Fruit fly (Drosophila melanogaster) whole organism, pupa: ENCODE data around the gene Theg.

Experiments
- CG10348 ChIP-seq: fragments of 200-800 bp; sonication (Bioruptor generic); IDR thresholded peaks from 2 replicates; pipeline ENCODE4 v1.3.6; 2022; ENCODE audit warnings: missing biosample characterization, missing genetic modification characterization
- CG12605 ChIP-seq: fragments of 200-800 bp; sonication (Bioruptor generic); IDR thresholded peaks from 2 replicates; pipeline ENCODE4 v1.3.6; 2022; ENCODE audit warnings: missing biosample characterization, missing genetic modification characterization
- CG13204 ChIP-seq: fragments of 200-800 bp; sonication (Bioruptor generic); optimal IDR thresholded peaks from 2 replicates; lab custom pipeline; 2018; ENCODE audit warnings: missing biosample characterization, mild to moderate bottlenecking, missing genetic modification characterization, moderate library complexity
- CG14655 ChIP-seq: fragments of 200-800 bp; sonication (Bioruptor generic); optimal IDR thresholded peaks from 3 replicates; lab custom pipeline; 2017; ENCODE audit warnings: mild to moderate bottlenecking, missing biosample characterization, missing genetic modification reagents, missing genetic modification characterization
- CG15710 ChIP-seq: fragments of 200-800 bp; sonication (Bioruptor generic); optimal IDR thresholded peaks from 2 replicates; lab custom pipeline; 2018; ENCODE audit warnings: missing biosample characterization, mild to moderate bottlenecking, missing genetic modification characterization, moderate library complexity
- CG17806 ChIP-seq: fragments of 200-800 bp; sonication (Bioruptor generic); optimal IDR thresholded peaks from 2 replicates; lab custom pipeline; 2018; ENCODE audit warnings: missing biosample characterization, mild to moderate bottlenecking, missing genetic modification characterization, moderate library complexity
- CG32121 ChIP-seq: fragments of 200-800 bp; sonication (Bioruptor generic); IDR thresholded peaks from 2 replicates; pipeline ENCODE4 v1.3.6; 2022; ENCODE audit warnings: missing biosample characterization, missing genetic modification characterization
- CG34367 ChIP-seq: fragments of 200-800 bp; sonication (Bioruptor generic); optimal IDR thresholded peaks from 2 replicates; lab custom pipeline; 2018; ENCODE audit warnings: missing biosample characterization, mild to moderate bottlenecking, missing genetic modification characterization
- CG4496 ChIP-seq: fragments of 200-800 bp; sonication (Bioruptor generic); IDR thresholded peaks from 3 replicates; pipeline ENCODE4 v1.3.6; 2022; ENCODE audit warnings: missing biosample characterization, missing genetic modification characterization
- CG8159 ChIP-seq: fragments of 200-800 bp; sonication (Bioruptor generic); optimal IDR thresholded peaks from 3 replicates; lab custom pipeline; 2018; ENCODE audit warnings: missing biosample characterization, mild to moderate bottlenecking, missing genetic modification characterization, moderate library complexity
- CG8301 ChIP-seq: fragments of 200-800 bp; sonication (Bioruptor generic); optimal IDR thresholded peaks from 2 replicates; lab custom pipeline; 2018; ENCODE audit warnings: missing biosample characterization, mild to moderate bottlenecking, missing genetic modification characterization
- CG9948 ChIP-seq: fragments of 200-800 bp; sonication (Bioruptor generic); optimal IDR thresholded peaks from 2 replicates; lab custom pipeline; 2018; ENCODE audit warnings: missing biosample characterization, mild to moderate bottlenecking, missing genetic modification characterization, moderate library complexity
- D1 ChIP-seq: fragments of 200-800 bp; sonication (Bioruptor generic); optimal IDR thresholded peaks from 2 replicates; lab custom pipeline; 2018; ENCODE audit warnings: missing biosample characterization, mild to moderate bottlenecking, missing genetic modification characterization, moderate library complexity
- EcR ChIP-seq: fragments of 200-800 bp; sonication (Bioruptor generic); optimal IDR thresholded peaks from 3 replicates; lab custom pipeline; 2019; ENCODE audit warnings: missing biosample characterization, missing genetic modification characterization, mild to moderate bottlenecking, moderate library complexity, missing genetic modification reagents
- Ets98B ChIP-seq: fragments of 200-800 bp; sonication (Bioruptor generic); IDR thresholded peaks from 2 replicates; pipeline ENCODE4 v1.3.6; 2022; ENCODE audit warnings: missing biosample characterization, missing genetic modification characterization
- Pif1A ChIP-seq: fragments of 200-800 bp; sonication (Bioruptor generic); optimal IDR thresholded peaks from 3 replicates; lab custom pipeline; 2016; ENCODE audit warnings: missing biosample characterization, missing genetic modification characterization
- Pif1B ChIP-seq: fragments of 200-800 bp; sonication (Bioruptor generic); optimal IDR thresholded peaks from 3 replicates; lab custom pipeline; 2016; ENCODE audit warnings: missing biosample characterization, missing genetic modification characterization
- Snoo ChIP-seq: fragments of 200-800 bp; sonication (Bioruptor generic); optimal IDR thresholded peaks from 3 replicates; lab custom pipeline; 2017; ENCODE audit warnings: missing biosample characterization, mild to moderate bottlenecking, missing genetic modification characterization, inconsistent platforms
- fd96Ca ChIP-seq: fragments of 200-800 bp; sonication (Bioruptor generic); IDR thresholded peaks from 3 replicates; pipeline ENCODE4 v1.3.6; 2022; ENCODE audit warnings: missing biosample characterization, missing genetic modification characterization
- gl ChIP-seq: fragments of 200-800 bp; sonication (Bioruptor generic); optimal IDR thresholded peaks from 2 replicates; lab custom pipeline; 2018; ENCODE audit warnings: missing biosample characterization, mild to moderate bottlenecking, missing genetic modification characterization
- rn ChIP-seq: fragments of 200-800 bp; sonication (Bioruptor generic); IDR thresholded peaks from 2 replicates; pipeline ENCODE4 v1.3.6; 2022; ENCODE audit warnings: missing biosample characterization, missing genetic modification characterization

Gene Theg

dm6 chr3R:22014397-22014796, at the start of gene Theg:
Gene Theg (plus strand): TSS chr3R:22014697.
- no peak for TF ChIP-seq Pif1A (GFP tag; lab: Kevin White, UChicago)
- no peak for TF ChIP-seq CG17806 (tag; lab: Kevin White, UChicago)
- no peak for TF ChIP-seq CG34367 (tag; lab: Kevin White, UChicago)
- no peak for TF ChIP-seq fd96Ca (GFP tag; lab: Robert Waterston, UW)
- TF ChIP-seq Snoo (tag; lab: Kevin White, UChicago), result no peak

DNA sequence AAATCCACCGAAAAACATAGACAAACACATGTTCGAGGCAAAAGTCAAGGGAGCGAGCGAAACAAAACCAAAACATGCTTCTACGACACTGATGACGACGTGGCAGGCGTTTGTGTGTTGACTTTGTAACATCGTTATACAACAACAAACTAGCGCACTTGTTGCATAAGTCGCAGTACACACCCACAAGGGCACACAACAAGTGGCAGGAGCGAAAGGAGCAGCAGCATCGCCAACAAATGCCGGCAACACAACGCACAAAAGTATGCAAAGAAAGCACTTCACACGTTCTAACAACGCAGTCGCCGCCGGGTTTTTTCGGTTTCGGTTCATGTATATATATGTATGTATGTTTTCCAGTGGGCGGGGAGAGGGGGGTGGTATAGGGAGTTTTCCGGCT, 46.7 kb upstream of the Theg start:
- TF ChIP-seq EcR (GFP tag; lab: Kevin White, UChicago) (no peak), Snoo (tag; lab: Kevin White, UChicago) (no peak), CG15710 (tag; lab: Kevin White, UChicago) (no peak), D1 (no peak), CG12605 (peak; percentile 61), CG32121 (GFP tag; lab: Robert Waterston, UW) (no peak)

DNA sequence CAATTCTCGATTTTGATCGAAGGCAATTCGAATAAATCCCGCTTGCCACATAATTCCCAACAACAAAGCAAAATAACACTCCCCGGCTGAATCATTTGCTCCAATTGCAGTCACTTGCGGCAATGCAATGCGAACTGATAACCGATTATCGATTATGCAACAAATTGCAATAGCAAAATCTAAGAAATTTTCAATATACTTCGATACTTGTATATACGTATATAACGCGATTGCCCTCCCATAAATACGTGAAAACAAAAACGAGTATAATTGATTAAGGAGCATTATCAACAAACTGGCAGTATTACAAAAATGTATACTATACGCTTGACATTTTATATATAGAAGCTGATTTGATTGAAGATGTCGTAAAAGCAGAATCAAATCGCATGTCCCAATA, 44.7 kb upstream of the Theg start:
- TF ChIP-seq CG12605 (no peak), CG13204 (GFP tag; lab: Kevin White, UChicago) (no peak), gl (tag; lab: Kevin White, UChicago) (no peak), CG4496 (no peak), CG14655 (GFP tag; lab: Kevin White, UChicago) (no peak), D1 (no peak), CG8301 (tag; lab: Kevin White, UChicago) (no peak), fd96Ca (GFP tag; lab: Robert Waterston, UW) (no peak), CG32121 (GFP tag; lab: Robert Waterston, UW) (no peak), Pif1A (GFP tag; lab: Kevin White, UChicago) (no peak), rn (no peak), EcR (GFP tag; lab: Kevin White, UChicago) (no peak), CG15710 (tag; lab: Kevin White, UChicago) (no peak), Snoo (tag; lab: Kevin White, UChicago) (no peak), Ets98B (GFP tag; lab: Robert Waterston, UW) (no peak), CG34367 (tag; lab: Kevin White, UChicago) (no peak), CG8159 (tag; lab: Kevin White, UChicago) (no peak)

dm6 chr3R:21970538-21971080, 43.9 kb upstream of the Theg start:
- no peak for TF ChIP-seq CG12605
- no peak for TF ChIP-seq Ets98B (GFP tag; lab: Robert Waterston, UW)
- TF ChIP-seq CG34367 (tag; lab: Kevin White, UChicago), result no peak
- no peak for TF ChIP-seq Pif1B (GFP tag; lab: Kevin White, UChicago)
- no peak for TF ChIP-seq D1
- no peak for TF ChIP-seq CG10348 (GFP tag; lab: Robert Waterston, UW)
- no peak for TF ChIP-seq gl (tag; lab: Kevin White, UChicago)
- TF ChIP-seq CG4496, result peak; percentile 43; the same call in 2 of the 3 replicates
- TF ChIP-seq CG9948 (tag; lab: Kevin White, UChicago), result no peak
- no peak for TF ChIP-seq fd96Ca (GFP tag; lab: Robert Waterston, UW)
- no peak for TF ChIP-seq CG15710 (tag; lab: Kevin White, UChicago)
- TF ChIP-seq rn, result no peak
- TF ChIP-seq Pif1A (GFP tag; lab: Kevin White, UChicago), result no peak
- TF ChIP-seq CG8301 (tag; lab: Kevin White, UChicago), result no peak
- TF ChIP-seq CG32121 (GFP tag; lab: Robert Waterston, UW), result no peak
- TF ChIP-seq EcR (GFP tag; lab: Kevin White, UChicago), result peak; percentile 94
- TF ChIP-seq CG13204 (GFP tag; lab: Kevin White, UChicago), result peak; percentile 75
- TF ChIP-seq CG17806 (tag; lab: Kevin White, UChicago), result no peak
- no peak for TF ChIP-seq CG8159 (tag; lab: Kevin White, UChicago)
- no peak for TF ChIP-seq Snoo (tag; lab: Kevin White, UChicago)

DNA sequence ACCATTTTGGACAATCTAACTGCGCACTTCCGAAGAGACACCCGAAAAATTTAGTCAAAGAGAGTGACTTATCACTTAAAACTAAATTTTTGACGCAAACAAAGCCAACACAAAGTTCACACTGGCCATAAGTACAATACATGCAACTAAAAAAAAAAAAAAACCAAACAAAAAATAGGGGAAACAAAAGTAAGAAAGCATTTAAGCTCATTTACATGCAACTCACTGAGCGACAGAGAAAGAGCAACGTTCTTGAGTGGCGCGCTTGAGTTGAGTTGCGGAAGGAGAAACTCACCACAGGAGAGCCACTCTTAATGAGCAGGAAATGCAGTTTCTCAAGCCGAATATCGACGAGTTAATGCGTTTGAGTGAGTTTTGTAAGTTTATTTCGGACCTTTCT, 43.4 kb upstream of the Theg start:
- TF ChIP-seq EcR (GFP tag; lab: Kevin White, UChicago) (no peak), fd96Ca (GFP tag; lab: Robert Waterston, UW) (no peak), CG17806 (tag; lab: Kevin White, UChicago) (peak; percentile 22), CG12605 (peak; percentile 60), CG15710 (tag; lab: Kevin White, UChicago) (no peak), CG13204 (GFP tag; lab: Kevin White, UChicago) (no peak)

DNA sequence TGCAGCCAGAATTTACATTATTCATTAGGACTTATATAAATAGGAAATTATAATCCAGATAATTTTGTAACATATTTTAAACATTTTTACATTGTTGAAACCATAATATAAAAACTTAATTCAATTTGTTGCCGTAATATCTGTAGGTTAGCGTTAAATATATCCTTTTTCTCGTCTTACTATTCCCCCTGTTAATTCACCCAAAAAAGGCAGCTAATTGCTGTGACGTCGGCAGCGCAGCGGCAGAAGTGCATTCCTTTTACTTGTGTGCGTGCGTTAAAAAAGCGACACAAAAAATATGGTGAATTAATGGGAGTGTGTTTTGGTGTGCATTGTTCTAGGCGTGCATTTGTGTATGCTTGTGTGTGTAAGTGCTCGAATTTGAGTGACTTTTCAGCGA, 42.9 kb upstream of the Theg start:
- no peak for TF ChIP-seq CG14655 (GFP tag; lab: Kevin White, UChicago)
- no peak for TF ChIP-seq Pif1A (GFP tag; lab: Kevin White, UChicago)

dm6 chr3R:21972069-21972468, 42.4 kb upstream of the Theg start:
- peak; percentile 80 for TF ChIP-seq CG9948 (tag; lab: Kevin White, UChicago)
- TF ChIP-seq EcR (GFP tag; lab: Kevin White, UChicago), result peak; percentile 86
- peak; percentile 83 for TF ChIP-seq CG17806 (tag; lab: Kevin White, UChicago)
- peak; percentile 87 for TF ChIP-seq CG8159 (tag; lab: Kevin White, UChicago)
- peak; percentile 91 for TF ChIP-seq Pif1B (GFP tag; lab: Kevin White, UChicago)
- TF ChIP-seq fd96Ca (GFP tag; lab: Robert Waterston, UW), result peak; percentile 90
- TF ChIP-seq CG4496, result peak; percentile 98
- TF ChIP-seq CG32121 (GFP tag; lab: Robert Waterston, UW), result peak; percentile 91
- TF ChIP-seq Snoo (tag; lab: Kevin White, UChicago), result peak; percentile 66
- peak; percentile 94 for TF ChIP-seq CG34367 (tag; lab: Kevin White, UChicago)
- TF ChIP-seq CG12605, result peak; percentile 98
- TF ChIP-seq gl (tag; lab: Kevin White, UChicago), result peak; percentile 99
- TF ChIP-seq CG8301 (tag; lab: Kevin White, UChicago), result peak; percentile 88
- peak; percentile 92 for TF ChIP-seq CG14655 (GFP tag; lab: Kevin White, UChicago)
- TF ChIP-seq CG13204 (GFP tag; lab: Kevin White, UChicago), result peak; percentile 99
- peak; percentile 83 for TF ChIP-seq rn
- TF ChIP-seq D1, result peak; percentile 64
- peak; percentile 93 for TF ChIP-seq Pif1A (GFP tag; lab: Kevin White, UChicago)
- no peak for TF ChIP-seq CG10348 (GFP tag; lab: Robert Waterston, UW)
- peak; percentile 94 for TF ChIP-seq Ets98B (GFP tag; lab: Robert Waterston, UW)
- TF ChIP-seq CG15710 (tag; lab: Kevin White, UChicago), result peak; percentile 91
